Worm (Caenorhabditis elegans) whole organism, L1 larva: ENCODE results near the gene H03G16.1.

Experiments
- fkh-10 ChIP-seq: sonication (generic microtip); optimal IDR thresholded peaks from 2 replicates; lab custom pipeline; 2017; ENCODE audit warnings: missing biosample characterization, missing genetic modification reagents, missing genetic modification characterization
- isw-1 ChIP-seq: fragments of 200-800 bp; sonication (Bioruptor generic); IDR thresholded peaks from 2 replicates; pipeline ENCODE4 v1.3.6; 2022; ENCODE audit warnings: missing genetic modification characterization, missing compliant biosample characterization
- sptf-1 ChIP-seq: fragments of 150-350 bp; optimal IDR thresholded peaks from 2 replicates; lab custom pipeline; 2014; ENCODE audit warnings: missing biosample characterization, missing genetic modification characterization

DNA sequence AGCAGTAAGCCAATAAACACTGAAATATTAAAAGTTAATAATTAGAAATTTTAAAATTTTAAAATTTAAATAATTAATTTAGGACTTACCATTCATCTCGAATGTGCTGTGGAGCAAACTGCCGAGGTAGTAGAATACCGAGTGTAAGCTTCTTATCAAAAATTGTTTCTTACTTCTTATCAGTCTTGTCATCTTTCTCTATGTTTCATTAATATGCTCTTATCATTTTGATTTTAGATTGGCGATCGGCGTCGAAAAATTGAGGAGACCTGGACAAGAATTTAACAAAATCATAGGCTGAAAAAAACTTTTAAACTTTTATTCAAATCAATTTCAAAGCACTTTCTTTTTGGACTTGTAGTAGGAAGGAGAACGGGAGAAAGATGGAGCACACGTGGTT, 44.1 kb downstream of the H03G16.1 start, which contains the start of gene F09B12.3:
- TF ChIP-seq sptf-1 (tag; lab: Kevin White, UChicago) (no peak), fkh-10 (GFP tag; lab: Kevin White, UChicago) (no peak), isw-1 (GFP tag; lab: Robert Waterston, UW) (no peak)
